Fruit fly (Drosophila melanogaster) whole organism, embryonic: ENCODE data around the gene Neu2.

Experiments
- Asciz ChIP-seq: fragments of 200-800 bp; sonication (Bioruptor generic); optimal IDR thresholded peaks from 2 replicates; lab custom pipeline; 2017; ENCODE audit warnings: missing biosample characterization, mild to moderate bottlenecking, missing genetic modification characterization, missing genetic modification reagents
- Atf6 ChIP-seq: fragments of 200-800 bp; sonication (Bioruptor generic); IDR thresholded peaks from 2 replicates; pipeline ENCODE4 v1.3.6; 2022; ENCODE audit warnings: missing biosample characterization, missing genetic modification characterization
- BtbVII ChIP-seq: fragments of 200-800 bp; sonication (Bioruptor generic); optimal IDR thresholded peaks from 3 replicates; lab custom pipeline; 2017; ENCODE audit warnings: missing biosample characterization, mild to moderate bottlenecking, missing genetic modification characterization
- CG10147 ChIP-seq: fragments of 200-800 bp; sonication (Bioruptor generic); optimal IDR thresholded peaks from 2 replicates; lab custom pipeline; 2019; ENCODE audit warnings: missing biosample characterization, mild to moderate bottlenecking, missing genetic modification characterization, moderate library complexity
- CG10654 ChIP-seq: fragments of 200-800 bp; sonication (Bioruptor generic); optimal IDR thresholded peaks from 2 replicates; lab custom pipeline; 2016; ENCODE audit warnings: missing biosample characterization, missing genetic modification characterization
- CG12071 ChIP-seq: fragments of 200-800 bp; sonication (Bioruptor generic); optimal IDR thresholded peaks from 3 replicates; lab custom pipeline; 2018; ENCODE audit warnings: missing biosample characterization, mild to moderate bottlenecking, missing genetic modification characterization
- CG13624 ChIP-seq: fragments of 200-800 bp; sonication (Bioruptor generic); optimal IDR thresholded peaks from 2 replicates; lab custom pipeline; 2016; ENCODE audit warnings: missing biosample characterization, missing genetic modification characterization
- CG14014 ChIP-seq: fragments of 200-800 bp; sonication (Bioruptor generic); IDR thresholded peaks from 2 replicates; pipeline ENCODE4 v1.3.6; 2022; ENCODE audit warnings: missing biosample characterization, missing genetic modification characterization
- CG14050 ChIP-seq: fragments of 200-800 bp; sonication (Bioruptor generic); IDR thresholded peaks from 3 replicates; pipeline ENCODE4 v1.3.6; 2022; ENCODE audit warnings: missing biosample characterization, missing genetic modification characterization
- CG15514 ChIP-seq: fragments of 200-800 bp; sonication (Bioruptor generic); optimal IDR thresholded peaks from 3 replicates; lab custom pipeline; 2017; ENCODE audit warnings: missing biosample characterization, missing genetic modification characterization, mild to moderate bottlenecking, moderate library complexity, missing genetic modification reagents
- CG1603 ChIP-seq: fragments of 200-800 bp; sonication (Bioruptor generic); optimal IDR thresholded peaks from 2 replicates; lab custom pipeline; 2019; ENCODE audit warnings: missing biosample characterization, mild to moderate bottlenecking, missing genetic modification characterization, moderate library complexity
- CG18262 ChIP-seq: fragments of 200-800 bp; optimal IDR thresholded peaks from 3 replicates; lab custom pipeline; 2019; ENCODE audit warnings: missing biosample characterization, mild to moderate bottlenecking, missing genetic modification characterization, moderate library complexity
- CG30403 ChIP-seq: fragments of 200-800 bp; sonication (Bioruptor generic); optimal IDR thresholded peaks from 3 replicates; lab custom pipeline; 2016; ENCODE audit warnings: missing biosample characterization, missing genetic modification characterization
- CG3838 ChIP-seq: fragments of 200-800 bp; sonication (Bioruptor generic); optimal IDR thresholded peaks from 3 replicates; lab custom pipeline; 2016; ENCODE audit warnings: missing biosample characterization, missing genetic modification characterization
- CG42726 ChIP-seq: fragments of 200-800 bp; sonication (Bioruptor generic); IDR thresholded peaks from 2 replicates; pipeline ENCODE4 v1.3.6; 2022; ENCODE audit warnings: missing biosample characterization, missing genetic modification characterization; ENCODE audit not compliant: partially characterized antibody
- CG4360 ChIP-seq: fragments of 200-800 bp; sonication (Bioruptor generic); IDR thresholded peaks from 2 replicates; pipeline ENCODE4 v1.3.6; 2022; ENCODE audit warnings: missing biosample characterization, missing genetic modification characterization
- CG4854 ChIP-seq: fragments of 200-800 bp; sonication (Bioruptor generic); optimal IDR thresholded peaks from 2 replicates; lab custom pipeline; 2016; ENCODE audit warnings: missing biosample characterization, missing genetic modification characterization, inconsistent platforms
- CG6689 ChIP-seq: fragments of 200-800 bp; sonication (Bioruptor generic); IDR thresholded peaks from 2 replicates; pipeline ENCODE4 v1.3.6; 2022; ENCODE audit warnings: missing biosample characterization, missing genetic modification characterization
- CG8089 ChIP-seq: fragments of 200-800 bp; sonication (Bioruptor generic); optimal IDR thresholded peaks from 3 replicates; lab custom pipeline; 2016; ENCODE audit warnings: missing biosample characterization, missing genetic modification characterization
- CG9817 ChIP-seq: fragments of 200-800 bp; sonication (Bioruptor generic); optimal IDR thresholded peaks from 2 replicates; lab custom pipeline; 2018; ENCODE audit warnings: missing biosample characterization, mild to moderate bottlenecking, missing genetic modification characterization, moderate library complexity
- Chrac-16 ChIP-seq: fragments of 200-800 bp; sonication (Bioruptor generic); optimal IDR thresholded peaks from 3 replicates; lab custom pipeline; 2016; ENCODE audit warnings: missing biosample characterization, missing genetic modification characterization
- CkIIα-i1 ChIP-seq: fragments of 200-800 bp; sonication (Bioruptor generic); IDR thresholded peaks from 2 replicates; pipeline ENCODE4 v1.3.6; 2022; ENCODE audit warnings: missing biosample characterization, missing genetic modification characterization
- E2f1 ChIP-seq: fragments of 200-800 bp; sonication (Bioruptor generic); IDR thresholded peaks from 2 replicates; pipeline ENCODE4 v1.3.6; 2022; ENCODE audit warnings: missing biosample characterization, missing genetic modification characterization
- Fer3 ChIP-seq: fragments of 200-800 bp; sonication (Bioruptor generic); optimal IDR thresholded peaks from 2 replicates; lab custom pipeline; 2018; ENCODE audit warnings: missing biosample characterization, mild to moderate bottlenecking, missing genetic modification characterization, moderate library complexity
- Med ChIP-seq: fragments of 200-800 bp; sonication (Bioruptor generic); peaks from one replicate; lab custom pipeline; 2016; ENCODE audit warnings: missing biosample characterization, missing genetic modification characterization, mild to moderate bottlenecking, inconsistent platforms, moderate library complexity
- amos ChIP-seq: fragments of 200-800 bp; sonication (Bioruptor generic); IDR thresholded peaks from 2 replicates; pipeline ENCODE4 v1.3.6; 2022; ENCODE audit warnings: missing biosample characterization, missing genetic modification characterization; ENCODE audit not compliant: partially characterized antibody
- cad ChIP-seq: fragments of >200 bp; optimal IDR thresholded peaks from 2 replicates; lab custom pipeline; 2017; ENCODE audit warnings: missing biosample characterization, missing genetic modification characterization
- chif ChIP-seq, 2 experiments: fragments of 200-800 bp; sonication (Bioruptor generic); optimal IDR thresholded peaks; 3 replicates each; lab custom pipeline; 2016; ENCODE audit warnings: missing biosample characterization in 2 of 2, missing genetic modification characterization in 2 of 2
- dysf ChIP-seq: fragments of 200-800 bp; sonication (Bioruptor generic); IDR thresholded peaks from 3 replicates; pipeline ENCODE4 v1.3.6; 2022; ENCODE audit warnings: missing biosample characterization, missing genetic modification characterization
- exex ChIP-seq: fragments of 200-800 bp; sonication (Bioruptor generic); optimal IDR thresholded peaks from 4 replicates; lab custom pipeline; 2018; ENCODE audit warnings: missing biosample characterization, mild to moderate bottlenecking, missing genetic modification characterization, moderate library complexity
- grau ChIP-seq: fragments of 200-800 bp; optimal IDR thresholded peaks from 3 replicates; lab custom pipeline; 2019; ENCODE audit warnings: missing biosample characterization, mild to moderate bottlenecking, missing genetic modification characterization, moderate library complexity
- gt ChIP-seq: fragments of 200-800 bp; sonication (Bioruptor generic); IDR thresholded peaks from 2 replicates; pipeline ENCODE4 v1.3.6; 2022; ENCODE audit warnings: missing biosample characterization, missing genetic modification characterization
- hth ChIP-seq: fragments of >200 bp; optimal IDR thresholded peaks from 2 replicates; lab custom pipeline; 2017; ENCODE audit warnings: inconsistent platforms
- lab ChIP-seq: fragments of 200-800 bp; sonication (Bioruptor generic); optimal IDR thresholded peaks from 3 replicates; lab custom pipeline; 2017; ENCODE audit warnings: missing biosample characterization, missing genetic modification characterization, mild to moderate bottlenecking, moderate library complexity, missing genetic modification reagents
- lilli ChIP-seq: fragments of 200-800 bp; sonication (Bioruptor generic); optimal IDR thresholded peaks from 3 replicates; lab custom pipeline; 2016; ENCODE audit warnings: missing biosample characterization, missing genetic modification characterization
- phol ChIP-seq: fragments of 200-800 bp; sonication (Bioruptor generic); optimal IDR thresholded peaks from 3 replicates; lab custom pipeline; 2018; ENCODE audit warnings: missing biosample characterization, mild to moderate bottlenecking, missing genetic modification characterization, moderate library complexity
- ranshi ChIP-seq: fragments of 200-800 bp; sonication (Bioruptor generic); IDR thresholded peaks from 2 replicates; pipeline ENCODE4 v1.3.6; 2022; ENCODE audit warnings: missing biosample characterization, missing genetic modification characterization
- rib ChIP-seq: fragments of 200-800 bp; sonication (Bioruptor generic); IDR thresholded peaks from 2 replicates; pipeline ENCODE4 v1.3.6; 2022; ENCODE audit warnings: missing biosample characterization, missing genetic modification characterization
- slbo ChIP-seq: fragments of 200-800 bp; sonication (Bioruptor generic); IDR thresholded peaks from 2 replicates; pipeline ENCODE4 v1.3.6; 2022; ENCODE audit warnings: missing biosample characterization, missing genetic modification characterization
- sob ChIP-seq: fragments of 200-800 bp; sonication (Bioruptor generic); IDR thresholded peaks from 2 replicates; pipeline ENCODE4 v1.3.6; 2022; ENCODE audit warnings: missing biosample characterization, missing genetic modification characterization
- stc ChIP-seq: fragments of 200-800 bp; sonication (Bioruptor generic); IDR thresholded peaks from 2 replicates; pipeline ENCODE4 v1.3.6; 2022; ENCODE audit warnings: missing biosample characterization, missing genetic modification characterization
- tgo ChIP-seq: fragments of 200-800 bp; sonication (Bioruptor generic); IDR thresholded peaks from 3 replicates; pipeline ENCODE4 v1.3.6; 2022; ENCODE audit warnings: missing biosample characterization, missing genetic modification characterization
- toy ChIP-seq: fragments of 200-800 bp; sonication (Bioruptor generic); IDR thresholded peaks from 2 replicates; pipeline ENCODE4 v1.3.6; 2022; ENCODE audit warnings: missing biosample characterization, missing genetic modification characterization
- wdn ChIP-seq: fragments of 200-800 bp; sonication (Bioruptor generic); IDR thresholded peaks from 2 replicates; pipeline ENCODE4 v1.3.6; 2022; ENCODE audit warnings: missing biosample characterization, missing genetic modification characterization

Neu2 gene

DNA sequence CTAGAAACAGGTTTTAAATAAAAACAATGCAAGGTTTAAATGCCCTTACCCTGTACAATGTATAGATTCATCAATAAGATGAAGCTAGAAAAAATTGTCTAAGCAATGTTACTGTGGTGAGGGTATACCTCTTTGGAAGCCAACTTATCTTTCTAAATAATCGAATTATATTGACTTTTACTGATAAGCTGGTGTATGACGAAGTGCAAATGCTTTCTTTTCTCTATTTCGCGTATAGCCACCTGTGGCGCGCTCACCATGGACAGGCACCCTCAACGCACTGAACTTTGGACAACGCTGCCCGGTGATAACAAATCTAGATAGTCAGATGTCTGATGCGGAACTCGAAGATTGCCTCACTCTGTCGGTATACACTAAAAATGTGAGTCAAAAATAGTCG is 11.5 kb upstream of the Neu2 start (continued):
- TF ChIP-seq ranshi (GFP tag; lab: Robert Waterston, UW) (0 out of 2 replicates have a peak, but pooled peaks have one; percentile 10), lab (GFP tag; lab: Kevin White, UChicago) (peak; percentile 53), Asciz (GFP tag; lab: Kevin White, UChicago) (peak; percentile 5), CkIIα-i1 (GFP tag; lab: Robert Waterston, UW) (no peak), tgo (peak; percentile 35; the same call in 1 of the 3 replicates), amos (GFP tag; lab: Robert Waterston, UW) (no peak), CG8089 (no peak), CG12071 (peak; percentile 3), BtbVII (peak; percentile 5), grau (tag; lab: Kevin White, UChicago) (peak; percentile 25), CG4854 (GFP tag; lab: Kevin White, UChicago) (no peak), CG30403 (peak; percentile 12), CG14050 (no peak), CG13624 (GFP tag; lab: Kevin White, UChicago) (peak; percentile 9), CG4360 (GFP tag; lab: Robert Waterston, UW) (no peak), cad (GFP tag; lab: Kevin White, UChicago) (no peak), Med (GFP tag; lab: Kevin White, UChicago) (peak; percentile 23), exex (peak; percentile 51), wdn (0 out of 2 replicates have a peak, but pooled peaks have one; percentile 42), lilli (GFP tag; lab: Kevin White, UChicago) (peak; percentile 25), CG18262 (tag; lab: Kevin White, UChicago) (peak; percentile 5), sob (GFP tag; lab: Robert Waterston, UW) (peak; percentile 9; the same call in 1 of the 2 replicates), slbo (GFP tag; lab: Robert Waterston, UW) (peak; percentile 48), CG42726 (GFP tag; lab: Robert Waterston, UW) (no peak), CG6689 (GFP tag; lab: Robert Waterston, UW) (0 out of 2 replicates have a peak, but pooled peaks have one; percentile 25), Fer3 (tag; lab: Kevin White, UChicago) (peak; percentile 41), gt (GFP tag; lab: Robert Waterston, UW) (no peak), Atf6 (0 out of 2 replicates have a peak, but pooled peaks have one; percentile 36), hth (lab: Kevin White, UChicago) (no peak), CG10654 (no peak), CG9817 (no peak), CG14014 (GFP tag; lab: Robert Waterston, UW) (no peak), Chrac-16 (GFP tag; lab: Kevin White, UChicago) (no peak), toy (GFP tag; lab: Robert Waterston, UW) (0 out of 2 replicates have a peak, but pooled peaks have one; percentile 11), CG10147 (no peak), E2f1 (GFP tag; lab: Robert Waterston, UW) (peak; percentile 39; the same call in 1 of the 2 replicates), CG1603 (tag; lab: Kevin White, UChicago) (peak; percentile 15), CG3838 (no peak), stc (GFP tag; lab: Robert Waterston, UW) (peak; percentile 33; the same call in 1 of the 2 replicates), rib (GFP tag; lab: Robert Waterston, UW) (no peak), phol (tag; lab: Kevin White, UChicago) (no peak), chif (GFP tag; optimal IDR thresholded peaks at IDR 0.05; lab: Kevin White, UChicago) (no peak), CG15514 (GFP tag; lab: Kevin White, UChicago) (peak; percentile 18), dysf (GFP tag; lab: Robert Waterston, UW) (peak; percentile 53; the same call in 2 of the 3 replicates)
